Fruit fly (Drosophila melanogaster) whole organism, wandering third instar larva: ENCODE data around the gene mei-9.

ENCODE experiments used
- Abd-B ChIP-seq: fragments of >200 bp; optimal IDR thresholded peaks from 2 replicates; lab custom pipeline; 2017; ENCODE audit warnings: missing biosample characterization, missing genetic modification characterization
- CG32264 ChIP-seq: fragments of 200-800 bp; sonication (Bioruptor generic); optimal IDR thresholded peaks from 2 replicates; lab custom pipeline; 2016; ENCODE audit warnings: missing biosample characterization, missing genetic modification characterization
- CG9705 ChIP-seq: fragments of 200-800 bp; sonication (Bioruptor generic); optimal IDR thresholded peaks from 2 replicates; lab custom pipeline; 2018; ENCODE audit warnings: missing biosample characterization, mild to moderate bottlenecking, missing genetic modification characterization
- CrebA ChIP-seq: fragments of 200-800 bp; sonication (Bioruptor generic); optimal IDR thresholded peaks from 2 replicates; lab custom pipeline; 2016; ENCODE audit warnings: missing biosample characterization, mild to moderate bottlenecking, missing genetic modification characterization, borderline replicate concordance
- Dfd ChIP-seq: fragments of >200 bp; optimal IDR thresholded peaks from 2 replicates; lab custom pipeline; 2017; ENCODE audit warnings: missing biosample characterization, missing genetic modification characterization
- Dif ChIP-seq: fragments of 200-275, 200-300 bp; sonication (Bioruptor generic); optimal IDR thresholded peaks from 2 replicates; lab custom pipeline; 2018; ENCODE audit warnings: missing biosample characterization, missing genetic modification characterization; ENCODE audit not compliant: partially characterized antibody
- GATAd ChIP-seq: sonication (Bioruptor generic); optimal IDR thresholded peaks from 2 replicates; lab custom pipeline; 2016; ENCODE audit warnings: missing biosample characterization, missing genetic modification characterization
- HLH106 ChIP-seq: fragments of 200-800 bp; optimal IDR thresholded peaks from 3 replicates; lab custom pipeline; 2019; ENCODE audit warnings: missing biosample characterization, mild to moderate bottlenecking, missing genetic modification characterization, moderate library complexity
- Hnf4 ChIP-seq: fragments of 200-800 bp; sonication (Bioruptor generic); optimal IDR thresholded peaks from 2 replicates; lab custom pipeline; 2016; ENCODE audit warnings: missing biosample characterization, mild to moderate bottlenecking, missing genetic modification characterization
- Hr78 ChIP-seq: fragments of >200 bp; optimal IDR thresholded peaks from 2 replicates; lab custom pipeline; 2017; ENCODE audit warnings: missing biosample characterization, missing genetic modification characterization
- Hr83 ChIP-seq: fragments of 200-300 bp; sonication (Bioruptor generic); optimal IDR thresholded peaks from 2 replicates; lab custom pipeline; 2016; ENCODE audit warnings: missing biosample characterization, mild to moderate bottlenecking, missing genetic modification characterization, moderate library complexity; ENCODE audit not compliant: poor library complexity, severe bottlenecking
- Jra ChIP-seq: sonication (Bioruptor generic); optimal IDR thresholded peaks from 2 replicates; lab custom pipeline; 2016; ENCODE audit warnings: missing biosample characterization, missing genetic modification characterization
- Mio ChIP-seq: sonication (Bioruptor generic); optimal IDR thresholded peaks from 2 replicates; lab custom pipeline; 2016; ENCODE audit warnings: missing biosample characterization, missing genetic modification characterization
- Myc ChIP-seq: fragments of >200 bp; optimal IDR thresholded peaks from 2 replicates; lab custom pipeline; 2017
- N ChIP-seq: fragments of >200 bp; optimal IDR thresholded peaks from 2 replicates; lab custom pipeline; 2018; ENCODE audit warnings: missing biosample characterization, missing external identifiers, missing genetic modification characterization
- OdsH ChIP-seq: fragments of 200-800 bp; sonication (Bioruptor generic); optimal IDR thresholded peaks from 2 replicates; lab custom pipeline; 2016; ENCODE audit warnings: missing biosample characterization, mild to moderate bottlenecking, missing genetic modification characterization
- Rel ChIP-seq, 2 experiments: fragments of 200-800 bp; sonication (Bioruptor generic) in 1 of 2; optimal IDR thresholded peaks; 2 replicates in 1 of 2; 3 replicates in 1 of 2; lab custom pipeline; 2016 to 2019; ENCODE audit warnings: mild to moderate bottlenecking in 2 of 2, missing biosample characterization in 2 of 2, missing genetic modification characterization in 2 of 2, moderate library complexity in 1 of 2
- Sp1 ChIP-seq: fragments of 200-800 bp; sonication (Bioruptor generic); optimal IDR thresholded peaks from 3 replicates; lab custom pipeline; 2019; ENCODE audit warnings: missing biosample characterization, mild to moderate bottlenecking, missing genetic modification characterization, moderate library complexity
- Vsx2 ChIP-seq: fragments of 200-300, 225-300 bp; sonication (Bioruptor generic); optimal IDR thresholded peaks from 2 replicates; lab custom pipeline; 2018; ENCODE audit warnings: missing biosample characterization, missing genetic modification characterization; ENCODE audit not compliant: partially characterized antibody
- br ChIP-seq: fragments of 200-800 bp; sonication (Bioruptor generic); optimal IDR thresholded peaks from 2 replicates; lab custom pipeline; 2016; ENCODE audit warnings: missing biosample characterization, missing genetic modification characterization
- brk ChIP-seq: fragments of 200-800 bp; sonication (Bioruptor generic); optimal IDR thresholded peaks from 2 replicates; lab custom pipeline; 2016; ENCODE audit warnings: missing biosample characterization, mild to moderate bottlenecking, missing genetic modification characterization
- dl ChIP-seq, 2 experiments: fragments of 175-275, 200-275 bp in 1 of 2; fragments of 200-275 bp in 1 of 2; sonication (Bioruptor generic); optimal IDR thresholded peaks; lab custom pipeline; 2018; ENCODE audit warnings: mild to moderate bottlenecking in 2 of 2, missing biosample characterization in 2 of 2, missing genetic modification characterization in 2 of 2, moderate library complexity in 2 of 2; ENCODE audit not compliant: partially characterized antibody in 2 of 2, insufficient read depth in 1 of 2
- dmrt93B ChIP-seq: fragments of 200-800 bp; sonication (Bioruptor generic); optimal IDR thresholded peaks from 2 replicates; lab custom pipeline; 2018; ENCODE audit warnings: missing biosample characterization, mild to moderate bottlenecking, missing genetic modification characterization
- dsf ChIP-seq: sonication (Bioruptor generic); optimal IDR thresholded peaks from 2 replicates; lab custom pipeline; 2016; ENCODE audit warnings: missing biosample characterization, missing genetic modification characterization, borderline replicate concordance
- ey ChIP-seq: fragments of 200-800 bp; sonication (Bioruptor generic); optimal IDR thresholded peaks from 2 replicates; lab custom pipeline; 2016; ENCODE audit warnings: missing biosample characterization, missing genetic modification characterization
- foxo ChIP-seq, 2 experiments: fragments of 200-800 bp; sonication (Bioruptor generic); optimal IDR thresholded peaks; 2 replicates in 1 of 2; 3 replicates in 1 of 2; lab custom pipeline; 2016 to 2017; ENCODE audit warnings: missing biosample characterization in 2 of 2, missing genetic modification characterization in 2 of 2
- fru ChIP-seq: fragments of 200-800 bp; sonication (Bioruptor generic); optimal IDR thresholded peaks from 3 replicates; lab custom pipeline; 2016; ENCODE audit warnings: missing biosample characterization, mild to moderate bottlenecking, missing genetic modification characterization
- h ChIP-seq: fragments of 200-800 bp; sonication (Bioruptor generic); optimal IDR thresholded peaks from 3 replicates; lab custom pipeline; 2016; ENCODE audit warnings: missing biosample characterization, mild to moderate bottlenecking, missing genetic modification characterization
- jim ChIP-seq: fragments of 175-275, 200-325 bp; sonication (Bioruptor generic); optimal IDR thresholded peaks from 2 replicates; lab custom pipeline; 2016; ENCODE audit warnings: missing biosample characterization, mild to moderate bottlenecking, missing genetic modification characterization
- lola ChIP-seq: fragments of >200 bp; optimal IDR thresholded peaks from 2 replicates; lab custom pipeline; 2017; ENCODE audit warnings: missing biosample characterization, missing genetic modification characterization
- pan ChIP-seq: fragments of >200 bp; optimal IDR thresholded peaks from 2 replicates; lab custom pipeline; 2017
- psq ChIP-seq: fragments of 200-800 bp; sonication (Bioruptor generic); optimal IDR thresholded peaks from 3 replicates; lab custom pipeline; 2017; ENCODE audit warnings: missing biosample characterization, mild to moderate bottlenecking, missing genetic modification characterization, moderate library complexity
- rgr ChIP-seq: fragments of 200-800 bp; sonication (Bioruptor generic); optimal IDR thresholded peaks from 3 replicates; lab custom pipeline; 2016; ENCODE audit warnings: missing biosample characterization, mild to moderate bottlenecking, missing genetic modification characterization
- sage ChIP-seq: fragments of 200-800 bp; sonication (Bioruptor generic); optimal IDR thresholded peaks from 2 replicates; lab custom pipeline; 2016; ENCODE audit warnings: missing biosample characterization, mild to moderate bottlenecking, missing genetic modification characterization
- sv ChIP-seq: fragments of 200-800 bp; sonication (Bioruptor generic); optimal IDR thresholded peaks from 3 replicates; lab custom pipeline; 2016; ENCODE audit warnings: missing biosample characterization, missing genetic modification characterization
- tai ChIP-seq: sonication (Bioruptor generic); optimal IDR thresholded peaks from 2 replicates; lab custom pipeline; 2016; ENCODE audit warnings: missing biosample characterization, missing genetic modification characterization
- usp ChIP-seq: fragments of >200 bp; optimal IDR thresholded peaks from 2 replicates; lab custom pipeline; 2017; ENCODE audit warnings: missing biosample characterization, missing genetic modification characterization
- woc ChIP-seq: sonication (Bioruptor generic); optimal IDR thresholded peaks from 2 replicates; lab custom pipeline; 2016; ENCODE audit warnings: missing biosample characterization, mild to moderate bottlenecking, missing genetic modification characterization

The mei-9 gene

dm6 chrX:4323911-4324368, 5.3 kb upstream of the mei-9 start:
- no peak for TF ChIP-seq pan (lab: Kevin White, UChicago)
- no peak for TF ChIP-seq Vsx2 (GFP tag; lab: Kevin White, UChicago)
- TF ChIP-seq psq (GFP tag; lab: Kevin White, UChicago): peak; percentile 52
- peak; percentile 76 for TF ChIP-seq br (GFP tag; lab: Kevin White, UChicago)
- TF ChIP-seq Rel (GFP tag; optimal IDR thresholded peaks at IDR 0.05; lab: Kevin White, UChicago): no peak
- TF ChIP-seq Rel (tag; optimal IDR thresholded peaks at IDR 0.05; lab: Kevin White, UChicago): peak; percentile 46
- TF ChIP-seq sv (GFP tag; lab: Kevin White, UChicago): peak; percentile 34
- TF ChIP-seq Hr78 (GFP tag; lab: Kevin White, UChicago): no peak
- peak; percentile 77 for TF ChIP-seq h (GFP tag; lab: Kevin White, UChicago)
- TF ChIP-seq rgr (GFP tag; lab: Kevin White, UChicago): peak; percentile 78
- TF ChIP-seq woc (GFP tag; lab: Kevin White, UChicago): peak; percentile 62
- peak; percentile 76 for TF ChIP-seq Sp1 (GFP tag; lab: Kevin White, UChicago)
- TF ChIP-seq dsf (GFP tag; lab: Kevin White, UChicago): no peak
- TF ChIP-seq lola (GFP tag; lab: Kevin White, UChicago): no peak
- no peak for TF ChIP-seq GATAd (GFP tag; lab: Kevin White, UChicago)
- no peak for TF ChIP-seq Dfd (GFP tag; lab: Kevin White, UChicago)
- no peak for TF ChIP-seq N
- TF ChIP-seq dl (GFP tag; optimal IDR thresholded peaks at IDR 0.05; lab: Kevin White, UChicago; ENCODE audit: insufficient read depth in 1 of 2, partially characterized antibody in 2 of 2): peak in 1 of 2 experiments; percentile 32
- TF ChIP-seq Hr83 (GFP tag; lab: Kevin White, UChicago): peak; percentile 56
- no peak for TF ChIP-seq Myc
- TF ChIP-seq jim (GFP tag; lab: Kevin White, UChicago): no peak
- TF ChIP-seq CG9705 (GFP tag; lab: Kevin White, UChicago): no peak
- TF ChIP-seq tai (GFP tag; lab: Kevin White, UChicago): peak; percentile 52
- TF ChIP-seq dmrt93B: peak; percentile 60
- peak; percentile 80 for TF ChIP-seq ey (GFP tag; lab: Kevin White, UChicago)
- TF ChIP-seq Dif: no peak
- peak; percentile 71 for TF ChIP-seq OdsH
- TF ChIP-seq brk (GFP tag; lab: Kevin White, UChicago): peak; percentile 31
- TF ChIP-seq Jra (GFP tag; lab: Kevin White, UChicago): peak; percentile 68
- TF ChIP-seq CG32264: peak; percentile 25
- no peak for TF ChIP-seq sage (GFP tag; lab: Kevin White, UChicago)
- TF ChIP-seq HLH106: peak; percentile 77
- no peak for TF ChIP-seq usp (GFP tag; lab: Kevin White, UChicago)
- TF ChIP-seq Hnf4 (GFP tag; lab: Kevin White, UChicago): peak; percentile 73
- TF ChIP-seq Abd-B (GFP tag; lab: Kevin White, UChicago): no peak
- TF ChIP-seq foxo (GFP tag; optimal IDR thresholded peaks at IDR 0.05; lab: Kevin White, UChicago): peak in 1 of 2 experiments; percentile 81
- peak; percentile 81 for TF ChIP-seq fru (GFP tag; lab: Kevin White, UChicago)
- TF ChIP-seq CrebA (GFP tag; lab: Kevin White, UChicago): no peak
- TF ChIP-seq Mio: no peak

dm6 chrX:4322234-4323210, 3.9 kb upstream of the mei-9 start, which contains the start of gene norpA:
TSS of gene norpA (plus strand) at chrX:4322626.
- TF ChIP-seq pan (lab: Kevin White, UChicago) (no peak), Dfd (GFP tag; lab: Kevin White, UChicago) (no peak), foxo (GFP tag; optimal IDR thresholded peaks at IDR 0.05; lab: Kevin White, UChicago) (peak in 1 of 2 experiments; percentile 46), Hnf4 (GFP tag; lab: Kevin White, UChicago) (no peak), rgr (GFP tag; lab: Kevin White, UChicago) (peak; percentile 30), Dif (no peak), h (GFP tag; lab: Kevin White, UChicago) (peak; percentile 47), br (GFP tag; lab: Kevin White, UChicago) (peak; percentile 62), HLH106 (peak; percentile 23), dsf (GFP tag; lab: Kevin White, UChicago) (no peak), sage (GFP tag; lab: Kevin White, UChicago) (no peak), Abd-B (GFP tag; lab: Kevin White, UChicago) (no peak), fru (GFP tag; lab: Kevin White, UChicago) (peak; percentile 67), Hr83 (GFP tag; lab: Kevin White, UChicago) (peak; percentile 48), psq (GFP tag; lab: Kevin White, UChicago) (peak; percentile 94), dmrt93B (no peak), sv (GFP tag; lab: Kevin White, UChicago) (no peak), GATAd (GFP tag; lab: Kevin White, UChicago) (no peak), usp (GFP tag; lab: Kevin White, UChicago) (no peak), Sp1 (GFP tag; lab: Kevin White, UChicago) (peak; percentile 42), Jra (GFP tag; lab: Kevin White, UChicago) (peak; percentile 38), ey (GFP tag; lab: Kevin White, UChicago) (peak; percentile 39), CrebA (GFP tag; lab: Kevin White, UChicago) (no peak), woc (GFP tag; lab: Kevin White, UChicago) (peak; percentile 24), OdsH (peak; percentile 53), N (no peak)
